Fruit fly (Drosophila melanogaster) whole organism: ENCODE data around the gene CG32091.

Experiments
- CG8478 ChIP-seq: fragments of >200 bp; optimal IDR thresholded peaks from 2 replicates; lab custom pipeline; 2018; ENCODE audit warnings: inconsistent platforms
- Dll ChIP-seq: fragments of >200 bp; optimal IDR thresholded peaks from 2 replicates; lab custom pipeline; 2017
- EcR ChIP-seq, 2 experiments: fragments of >200 bp; optimal IDR thresholded peaks; 2 replicates each; lab custom pipeline; 2017; ENCODE audit warnings: missing biosample characterization in 2 of 2, missing genetic modification characterization in 2 of 2, missing genetic modification reagents in 2 of 2
- pan ChIP-seq: fragments of >200 bp; optimal IDR thresholded peaks from 2 replicates; lab custom pipeline; 2017
- psq ChIP-seq: fragments of >200 bp; optimal IDR thresholded peaks from 2 replicates; lab custom pipeline; 2017
- usp ChIP-seq: fragments of >200 bp; optimal IDR thresholded peaks from 2 replicates; lab custom pipeline; 2017; ENCODE audit warnings: missing biosample characterization, missing genetic modification characterization, mixed read lengths

DNA sequence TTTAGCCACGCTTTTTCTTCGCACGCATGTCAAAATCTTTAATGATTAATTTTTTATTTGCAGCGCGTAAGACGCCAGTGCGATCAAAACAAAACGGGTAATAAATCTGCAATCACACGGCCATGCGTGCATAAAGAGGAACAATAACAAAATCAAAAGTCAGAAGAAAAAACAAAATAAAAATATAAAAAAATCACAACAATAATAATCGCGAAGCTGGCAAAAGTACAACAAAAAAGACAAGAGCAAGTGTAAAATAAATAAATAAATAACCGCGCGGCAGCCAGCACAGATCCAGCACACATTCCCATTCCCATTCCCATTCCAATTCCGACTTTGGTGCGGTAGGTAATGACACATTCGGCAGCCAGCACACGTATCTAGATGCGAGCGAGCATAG is 3.4 kb downstream of the CG32091 start:
- TF ChIP-seq CG8478 (lab: Kevin White, UChicago): no peak
- no peak for TF ChIP-seq Dll (lab: Kevin White, UChicago)
- no peak for TF ChIP-seq psq (lab: Kevin White, UChicago)
- no peak for TF ChIP-seq EcR (GFP tag; optimal IDR thresholded peaks at IDR 0.05; lab: Kevin White, UChicago)
- TF ChIP-seq usp: no peak
- no peak for TF ChIP-seq pan (lab: Kevin White, UChicago)
